Worm (Caenorhabditis elegans) whole organism, midembryonic: ENCODE measurements around the gene H03G16.6.

Source experiments
- T22C8.4 ChIP-seq: fragments of 200-800 bp; sonication (Bioruptor generic); IDR thresholded peaks from 2 replicates; pipeline ENCODE4 v1.3.6; 2022; ENCODE audit warnings: missing genetic modification characterization, missing compliant biosample characterization
- cog-1 ChIP-seq: sonication (generic microtip); optimal IDR thresholded peaks from 2 replicates; lab custom pipeline; 2016; ENCODE audit warnings: missing genetic modification characterization, missing compliant biosample characterization
- flt-1 ChIP-seq: fragments of 200-800 bp; sonication (Bioruptor generic); IDR thresholded peaks from 2 replicates; pipeline ENCODE4 v1.3.6; 2022; ENCODE audit warnings: missing genetic modification characterization, missing compliant biosample characterization
- klf-2 ChIP-seq: fragments of 200-800 bp; sonication (Bioruptor generic); conservative IDR thresholded peaks from 2 replicates; pipeline ENCODE4 v1.3.6; 2022; ENCODE audit warnings: missing genetic modification reagents, missing genetic modification characterization, missing compliant biosample characterization
- med-1 ChIP-seq: sonication (generic microtip); optimal IDR thresholded peaks from 2 replicates; lab custom pipeline; 2017; ENCODE audit warnings: missing genetic modification characterization, mild to moderate bottlenecking, missing compliant biosample characterization, antibody characterized with exemption, missing genetic modification reagents; ENCODE audit not compliant: insufficient read depth
- ref-1 ChIP-seq: fragments of 200-800 bp; sonication (Bioruptor generic); conservative IDR thresholded peaks from 2 replicates; pipeline ENCODE4 v1.3.6; 2022; ENCODE audit warnings: missing genetic modification reagents, missing genetic modification characterization, missing compliant biosample characterization
- tab-1 ChIP-seq: fragments of 200-800 bp; sonication (Bioruptor generic); IDR thresholded peaks from 2 replicates; pipeline ENCODE4 v1.3.6; 2022; ENCODE audit warnings: missing genetic modification characterization, missing compliant biosample characterization
- ztf-23 ChIP-seq: fragments of 200-800 bp; sonication (Bioruptor generic); IDR thresholded peaks from 2 replicates; pipeline ENCODE4 v1.3.6; 2022; ENCODE audit warnings: missing genetic modification reagents, missing genetic modification characterization, missing compliant biosample characterization
- ztf-29 ChIP-seq: fragments of 200-800 bp; sonication (Bioruptor generic); IDR thresholded peaks from 2 replicates; pipeline ENCODE4 v1.3.6; 2022; ENCODE audit warnings: missing genetic modification reagents, missing genetic modification characterization, missing compliant biosample characterization

H03G16.6 gene

ce11 chrX:15027566-15027965 lies 24.9 kb upstream of the H03G16.6 start:
- TF ChIP-seq cog-1 (tag; lab: Kevin White, UChicago) (no peak), flt-1 (GFP tag; lab: Robert Waterston, UW) (no peak), ztf-23 (GFP tag; lab: Robert Waterston, UW) (no peak), ref-1 (no peak), ztf-29 (GFP tag; lab: Robert Waterston, UW) (no peak), med-1 (GFP tag; lab: Kevin White, UChicago) (no peak), T22C8.4 (GFP tag; lab: Robert Waterston, UW) (no peak), klf-2 (GFP tag; lab: Robert Waterston, UW) (no peak), tab-1 (GFP tag; lab: Robert Waterston, UW) (no peak)

- TF ChIP-seq T22C8.4 (GFP tag; lab: Robert Waterston, UW) (no peak), flt-1 (GFP tag; lab: Robert Waterston, UW) (no peak), tab-1 (GFP tag; lab: Robert Waterston, UW) (no peak), ztf-29 (GFP tag; lab: Robert Waterston, UW) (no peak), klf-2 (GFP tag; lab: Robert Waterston, UW) (no peak), ref-1 (no peak), cog-1 (tag; lab: Kevin White, UChicago) (no peak), med-1 (GFP tag; lab: Kevin White, UChicago) (no peak), ztf-23 (GFP tag; lab: Robert Waterston, UW) (no peak)
These were observed 24.5 kb upstream of the H03G16.6 start for ce11 chrX:15027997-15028396.

- TF ChIP-seq flt-1 (GFP tag; lab: Robert Waterston, UW) (no peak), klf-2 (GFP tag; lab: Robert Waterston, UW) (no peak), med-1 (GFP tag; lab: Kevin White, UChicago) (no peak), ztf-23 (GFP tag; lab: Robert Waterston, UW) (no peak), cog-1 (tag; lab: Kevin White, UChicago) (no peak), ztf-29 (GFP tag; lab: Robert Waterston, UW) (no peak), ref-1 (no peak), T22C8.4 (GFP tag; lab: Robert Waterston, UW) (no peak), tab-1 (GFP tag; lab: Robert Waterston, UW) (no peak)
These were observed 17.7 kb upstream of the H03G16.6 start, which contains the start of gene dsc-1 for ce11 chrX:15034787-15035186. Gene dsc-1, minus strand, starts transcription at chrX:15034832.

ce11 chrX:15035748-15036147 lies 16.7 kb upstream of the H03G16.6 start:
- TF ChIP-seq ztf-29 (GFP tag; lab: Robert Waterston, UW) (no peak), ref-1 (no peak), tab-1 (GFP tag; lab: Robert Waterston, UW) (no peak), flt-1 (GFP tag; lab: Robert Waterston, UW) (no peak), med-1 (GFP tag; lab: Kevin White, UChicago) (no peak)

- no peak for TF ChIP-seq med-1 (GFP tag; lab: Kevin White, UChicago)
- TF ChIP-seq klf-2 (GFP tag; lab: Robert Waterston, UW): no peak
- no peak for TF ChIP-seq tab-1 (GFP tag; lab: Robert Waterston, UW)
- TF ChIP-seq cog-1 (tag; lab: Kevin White, UChicago): no peak
- TF ChIP-seq T22C8.4 (GFP tag; lab: Robert Waterston, UW): no peak
- TF ChIP-seq flt-1 (GFP tag; lab: Robert Waterston, UW): no peak
- TF ChIP-seq ref-1: no peak
- TF ChIP-seq ztf-23 (GFP tag; lab: Robert Waterston, UW): no peak
- no peak for TF ChIP-seq ztf-29 (GFP tag; lab: Robert Waterston, UW)
These were observed 16.2 kb upstream of the H03G16.6 start for ce11 chrX:15036287-15036686.

ce11 chrX:15039029-15039695 lies 13.3 kb upstream of the H03G16.6 start:
- TF ChIP-seq tab-1 (GFP tag; lab: Robert Waterston, UW) (no peak), klf-2 (GFP tag; lab: Robert Waterston, UW) (no peak), ref-1 (no peak), flt-1 (GFP tag; lab: Robert Waterston, UW) (no peak), ztf-29 (GFP tag; lab: Robert Waterston, UW) (no peak), cog-1 (tag; lab: Kevin White, UChicago) (no peak), T22C8.4 (GFP tag; lab: Robert Waterston, UW) (no peak), med-1 (GFP tag; lab: Kevin White, UChicago) (no peak), ztf-23 (GFP tag; lab: Robert Waterston, UW) (no peak)

ce11 chrX:15039696-15040212 lies 12.7 kb upstream of the H03G16.6 start:
- TF ChIP-seq flt-1 (GFP tag; lab: Robert Waterston, UW): no peak
- TF ChIP-seq ref-1: no peak
- no peak for TF ChIP-seq tab-1 (GFP tag; lab: Robert Waterston, UW)
- TF ChIP-seq cog-1 (tag; lab: Kevin White, UChicago): no peak
- no peak for TF ChIP-seq ztf-23 (GFP tag; lab: Robert Waterston, UW)
- no peak for TF ChIP-seq T22C8.4 (GFP tag; lab: Robert Waterston, UW)
- TF ChIP-seq ztf-29 (GFP tag; lab: Robert Waterston, UW): no peak
- no peak for TF ChIP-seq med-1 (GFP tag; lab: Kevin White, UChicago)
- TF ChIP-seq klf-2 (GFP tag; lab: Robert Waterston, UW): no peak

ce11 chrX:15040552-15041080 lies 11.9 kb upstream of the H03G16.6 start, which contains the start of gene C18B12.4:
Gene C18B12.4, minus strand, starts transcription at chrX:15040602.
- no peak for TF ChIP-seq T22C8.4 (GFP tag; lab: Robert Waterston, UW)
- no peak; the same call in 1 of the 2 replicates for TF ChIP-seq ztf-23 (GFP tag; lab: Robert Waterston, UW)
- TF ChIP-seq cog-1 (tag; lab: Kevin White, UChicago): peak; percentile 90
- TF ChIP-seq klf-2 (GFP tag; lab: Robert Waterston, UW): no peak
- peak; percentile 80 for TF ChIP-seq flt-1 (GFP tag; lab: Robert Waterston, UW)
- TF ChIP-seq med-1 (GFP tag; lab: Kevin White, UChicago): no peak
- TF ChIP-seq tab-1 (GFP tag; lab: Robert Waterston, UW): peak; percentile 50; the same call in 1 of the 2 replicates
- no peak for TF ChIP-seq ref-1
- 0 out of 2 replicates have a peak, but pooled peaks have one; percentile 50 for TF ChIP-seq ztf-29 (GFP tag; lab: Robert Waterston, UW)
